Worm (Caenorhabditis elegans): Measurements from ENCODE around the gene Y37D8A.6.

DNA sequence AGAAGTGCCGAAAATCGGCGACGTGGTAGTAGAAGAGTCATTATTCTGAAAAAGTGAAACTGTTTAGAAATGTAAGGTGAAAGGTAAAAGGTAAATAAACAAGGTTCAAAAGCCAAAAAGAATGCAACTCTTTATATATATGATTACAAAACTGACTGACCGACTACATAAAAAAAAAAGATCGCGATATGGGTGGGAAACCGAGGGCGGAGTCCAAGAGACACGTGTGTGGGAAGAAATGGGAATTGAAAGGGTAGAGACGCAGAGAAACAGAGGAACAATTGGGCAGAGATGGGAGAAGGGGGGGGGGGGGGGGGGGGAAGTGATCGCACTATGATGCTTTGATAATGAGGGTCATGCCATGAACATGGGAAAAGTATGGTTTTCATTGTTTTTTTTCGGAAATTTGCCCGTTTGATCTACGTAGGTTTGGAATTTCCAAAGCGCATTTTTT lies 31.2 kb downstream of the Y37D8A.6 start, which contains the start of gene Y37D8A.4:
- no peak for TF ChIP-seq W03F9.2 (tag; optimal IDR thresholded peaks at IDR 0.05)
- TF ChIP-seq him-1 (tag; optimal IDR thresholded peaks at IDR 0.05): no peak
